Worm (Caenorhabditis elegans): Measurements from ENCODE around the gene nep-12.
A peak's percentile ranks its signal among the peaks of the same experiment; 100 is the strongest.

Gene nep-12

ce11 chrII:4736585-4736984, 47.8 kb downstream of the nep-12 start:
- TF ChIP-seq unc-62 (GFP tag; optimal IDR thresholded peaks at IDR 0.05 in 1 of 2) (peak in 1 of 2 experiments; percentile 6), unc-62 (tag; optimal IDR thresholded peaks at IDR 0.05) (no peak), mxl-2 (GFP tag; conservative IDR thresholded peaks at IDR 0.05) (no peak), daf-16 (GFP tag; optimal IDR thresholded peaks at IDR 0.05) (peak in 1 of 2 experiments; percentile 90), daf-16 (tag; optimal IDR thresholded peaks at IDR 0.05) (no peak)

- peak; percentile 56 for TF ChIP-seq nhr-25 (tag; optimal IDR thresholded peaks at IDR 0.05; ENCODE audit: borderline replicate concordance, insufficient read depth)
- no peak for TF ChIP-seq F49E8.2 (tag; optimal IDR thresholded peaks at IDR 0.05; ENCODE audit: borderline replicate concordance)
- peak; percentile 48 for TF ChIP-seq nhr-28 (tag; optimal IDR thresholded peaks at IDR 0.05)
Measured at ce11 chrII:4734477-4734876, 49.9 kb downstream of the nep-12 start.

- no peak for TF ChIP-seq T26A8.4 (GFP tag; IDR thresholded peaks at IDR 0.05)
- no peak for TF ChIP-seq nhr-48 (tag; optimal IDR thresholded peaks at IDR 0.05)
- TF ChIP-seq attf-4 (tag; optimal IDR thresholded peaks at IDR 0.05) = no peak
- TF ChIP-seq aha-1 (tag) = no peak
- TF ChIP-seq snpc-4 (tag; optimal IDR thresholded peaks at IDR 0.05) = no peak
- no peak for TF ChIP-seq sdz-12 (GFP tag; optimal IDR thresholded peaks at IDR 0.05)
- TF ChIP-seq ces-1 (GFP tag; optimal IDR thresholded peaks at IDR 0.05) = no peak
- TF ChIP-seq hlh-30 (tag; optimal IDR thresholded peaks at IDR 0.05; ENCODE audit: insufficient read depth) = no peak
- no peak for TF ChIP-seq hmg-1.1 (GFP tag; IDR thresholded peaks at IDR 0.05)
- TF ChIP-seq F26F4.8 (GFP tag; conservative IDR thresholded peaks at IDR 0.05) = no peak
- TF ChIP-seq ceh-44 (GFP tag; IDR thresholded peaks at IDR 0.05) = no peak
- TF ChIP-seq zip-11 (GFP tag; IDR thresholded peaks at IDR 0.05) = no peak
- TF ChIP-seq lin-13 (GFP tag; optimal IDR thresholded peaks at IDR 0.05) = no peak
- no peak for TF ChIP-seq php-3 (GFP tag; IDR thresholded peaks at IDR 0.05)
- no peak for TF ChIP-seq mdl-1 (tag; optimal IDR thresholded peaks at IDR 0.05)
Measured at ce11 chrII:4733848-4734247, 50.5 kb downstream of the nep-12 start, which contains the start of gene F41C3.11. TSS of gene F41C3.11 (minus strand) at chrII:4733948.

ce11 chrII:4729733-4730132, 54.6 kb downstream of the nep-12 start, which contains the start of gene F41C3.7:
TSS of gene F41C3.7 (plus strand) at chrII:4730033.
- TF ChIP-seq dmd-9 (GFP tag; IDR thresholded peaks at IDR 0.05) = no peak
- TF ChIP-seq tag-97 (GFP tag; IDR thresholded peaks at IDR 0.05) = no peak
- no peak for TF ChIP-seq nhr-76 (tag; optimal IDR thresholded peaks at IDR 0.05)
- no peak for TF ChIP-seq Y48G9A.11 (GFP tag; IDR thresholded peaks at IDR 0.05)
- TF ChIP-seq zfp-2 (tag; optimal IDR thresholded peaks at IDR 0.05) = no peak

DNA sequence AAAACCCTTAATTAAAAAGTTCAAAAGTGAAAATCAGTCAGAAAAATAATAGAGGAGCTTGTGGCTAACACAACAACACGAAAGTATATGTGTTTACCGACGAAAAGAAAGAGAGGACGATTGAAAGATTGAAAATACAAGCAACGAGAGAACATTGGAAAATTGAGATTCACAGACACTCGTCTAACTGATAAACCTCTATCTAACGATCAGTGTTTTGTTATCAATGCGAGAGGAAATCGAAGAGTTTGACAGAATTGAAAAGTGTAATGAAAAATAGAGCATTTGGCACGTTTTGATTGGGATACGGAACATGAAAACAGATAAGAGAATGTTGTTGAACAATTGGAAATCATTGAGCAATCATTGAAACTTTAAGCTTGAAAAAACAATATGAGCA, 55.6 kb downstream of the nep-12 start:
- TF ChIP-seq hif-1 (tag; optimal IDR thresholded peaks at IDR 0.05) (peak; percentile 58 to 96), tra-1 (GFP tag; IDR thresholded peaks at IDR 0.05) (peak; percentile 86), arid-1 (GFP tag; conservative IDR thresholded peaks at IDR 0.05) (no peak), Y5F2A.4 (GFP tag; optimal IDR thresholded peaks at IDR 0.05) (no peak), F10B5.3 (tag; optimal IDR thresholded peaks at IDR 0.05) (no peak), R02D3.7 (tag; optimal IDR thresholded peaks at IDR 0.05) (no peak), nhr-28 (tag; optimal IDR thresholded peaks at IDR 0.05) (peak; percentile 95), dmd-6 (GFP tag; IDR thresholded peaks at IDR 0.05) (peak; percentile 89), fkh-10 (GFP tag; optimal IDR thresholded peaks at IDR 0.05) (no peak), ztf-7 (tag; optimal IDR thresholded peaks at IDR 0.05) (no peak), ZK337.2 (GFP tag; IDR thresholded peaks at IDR 0.05) (no peak), hlh-30 (tag; optimal IDR thresholded peaks at IDR 0.05; ENCODE audit: insufficient read depth) (peak; percentile 31), F37D6.2 (tag; optimal IDR thresholded peaks at IDR 0.05) (no peak), tag-97 (GFP tag; IDR thresholded peaks at IDR 0.05) (no peak), nhr-10 (tag; optimal IDR thresholded peaks at IDR 0.05) (no peak), zfp-3 (GFP tag; conservative IDR thresholded peaks at IDR 0.05) (no peak), mxl-2 (GFP tag; conservative IDR thresholded peaks at IDR 0.05) (no peak), Y75B8A.6 (GFP tag; IDR thresholded peaks at IDR 0.05) (no peak), nhr-76 (tag; optimal IDR thresholded peaks at IDR 0.05) (no peak), lin-39 (tag; optimal IDR thresholded peaks at IDR 0.05) (no peak), jun-1 (tag; optimal IDR thresholded peaks at IDR 0.05) (no peak), rbr-2 (tag; optimal IDR thresholded peaks at IDR 0.05) (no peak), egl-27 (tag; optimal IDR thresholded peaks at IDR 0.05) (no peak)
